Fruit fly (Drosophila melanogaster) whole organism, embryonic: ENCODE results near the gene Tet.

ENCODE experiments used
- CG10267 ChIP-seq: fragments of 200-800 bp; sonication (Bioruptor generic); optimal IDR thresholded peaks from 2 replicates; lab custom pipeline; 2018; ENCODE audit warnings: missing biosample characterization, mild to moderate bottlenecking, missing genetic modification characterization, moderate library complexity
- CG10654 ChIP-seq: fragments of 200-800 bp; sonication (Bioruptor generic); optimal IDR thresholded peaks from 2 replicates; lab custom pipeline; 2016; ENCODE audit warnings: missing biosample characterization, missing genetic modification characterization
- CG12219 ChIP-seq: fragments of 200-800 bp; sonication (Bioruptor generic); optimal IDR thresholded peaks from 3 replicates; lab custom pipeline; 2018; ENCODE audit warnings: missing biosample characterization, mild to moderate bottlenecking, missing genetic modification characterization
- CG12299 ChIP-seq: fragments of 200-800 bp; sonication (Bioruptor generic); optimal IDR thresholded peaks from 2 replicates; lab custom pipeline; 2018; ENCODE audit warnings: missing biosample characterization, mild to moderate bottlenecking, missing genetic modification characterization
- CG14441 ChIP-seq: fragments of 200-800 bp; sonication (Bioruptor generic); IDR thresholded peaks from 2 replicates; pipeline ENCODE4 v1.3.6; 2022; ENCODE audit warnings: missing biosample characterization, missing genetic modification characterization
- CG14667 ChIP-seq: fragments of 200-800 bp; sonication (Bioruptor generic); IDR thresholded peaks from 2 replicates; pipeline ENCODE4 v1.3.6; 2022; ENCODE audit warnings: missing biosample characterization, missing genetic modification characterization
- CG15011 ChIP-seq: fragments of 200-800 bp; sonication (Bioruptor generic); optimal IDR thresholded peaks from 3 replicates; lab custom pipeline; 2018; ENCODE audit warnings: missing biosample characterization, mild to moderate bottlenecking, missing genetic modification characterization
- CG15269 ChIP-seq: fragments of 200-800 bp; sonication (Bioruptor generic); optimal IDR thresholded peaks from 2 replicates; lab custom pipeline; 2018; ENCODE audit warnings: missing biosample characterization, mild to moderate bottlenecking, missing genetic modification characterization, moderate library complexity
- CG15514 ChIP-seq: fragments of 200-800 bp; sonication (Bioruptor generic); optimal IDR thresholded peaks from 3 replicates; lab custom pipeline; 2017; ENCODE audit warnings: missing biosample characterization, missing genetic modification characterization, mild to moderate bottlenecking, moderate library complexity, missing genetic modification reagents
- CG16813 ChIP-seq: fragments of 200-800 bp; sonication (Bioruptor generic); IDR thresholded peaks from 3 replicates; pipeline ENCODE4 v1.3.6; 2022; ENCODE audit warnings: missing biosample characterization, missing genetic modification characterization; ENCODE audit not compliant: partially characterized antibody
- CG16815 ChIP-seq: fragments of 200-800 bp; sonication (Bioruptor generic); optimal IDR thresholded peaks from 3 replicates; lab custom pipeline; 2017; ENCODE audit warnings: missing biosample characterization, mild to moderate bottlenecking, missing genetic modification characterization
- CG1792 ChIP-seq: fragments of 200-800 bp; sonication (Bioruptor generic); optimal IDR thresholded peaks from 2 replicates; lab custom pipeline; 2016; ENCODE audit warnings: missing biosample characterization, missing genetic modification characterization
- CG2889 ChIP-seq: fragments of 200-800 bp; sonication (Bioruptor generic); IDR thresholded peaks from 3 replicates; pipeline ENCODE4 v1.3.6; 2022; ENCODE audit warnings: missing biosample characterization, missing genetic modification characterization
- CG31441 ChIP-seq: fragments of 200-800 bp; sonication (Bioruptor generic); IDR thresholded peaks from 2 replicates; pipeline ENCODE4 v1.3.6; 2022; ENCODE audit warnings: missing biosample characterization, missing genetic modification characterization
- CG4282 ChIP-seq: fragments of 200-800 bp; sonication (Bioruptor generic); optimal IDR thresholded peaks from 2 replicates; lab custom pipeline; 2016; ENCODE audit warnings: missing biosample characterization, missing genetic modification characterization
- CG6175 ChIP-seq: fragments of 200-800 bp; sonication (Bioruptor generic); IDR thresholded peaks from 3 replicates; pipeline ENCODE4 v1.3.6; 2022; ENCODE audit warnings: missing biosample characterization, missing genetic modification characterization
- CG8359 ChIP-seq: fragments of 200-800 bp; sonication (Bioruptor generic); optimal IDR thresholded peaks from 2 replicates; lab custom pipeline; 2017; ENCODE audit warnings: missing biosample characterization, mild to moderate bottlenecking, missing genetic modification characterization, borderline replicate concordance
- Camta ChIP-seq: fragments of 200-800 bp; sonication (Bioruptor generic); optimal IDR thresholded peaks from 2 replicates; lab custom pipeline; 2016; ENCODE audit warnings: missing biosample characterization, missing genetic modification characterization
- D19B ChIP-seq: fragments of 200-800 bp; sonication (Bioruptor generic); optimal IDR thresholded peaks from 2 replicates; lab custom pipeline; 2017; ENCODE audit warnings: missing biosample characterization, mild to moderate bottlenecking, missing genetic modification characterization
- Dfd ChIP-seq, 2 experiments: fragments of >200 bp; optimal IDR thresholded peaks; 2 replicates each; lab custom pipeline; 2017; ENCODE audit warnings: missing biosample characterization in 2 of 2, missing genetic modification characterization in 2 of 2
- Dip2 ChIP-seq: fragments of 200-800 bp; sonication (Bioruptor generic); IDR thresholded peaks from 2 replicates; pipeline ENCODE4 v1.3.6; 2022; ENCODE audit warnings: missing biosample characterization, missing genetic modification characterization
- Drgx ChIP-seq: fragments of 200-800 bp; sonication (Bioruptor generic); IDR thresholded peaks from 2 replicates; pipeline ENCODE4 v1.3.6; 2022; ENCODE audit warnings: missing biosample characterization, missing genetic modification characterization
- Elba2 ChIP-seq: fragments of 200-800 bp; sonication (Bioruptor generic); optimal IDR thresholded peaks from 3 replicates; lab custom pipeline; 2016; ENCODE audit warnings: missing biosample characterization, missing genetic modification characterization
- Hand ChIP-seq: fragments of 200-800 bp; sonication (Bioruptor generic); optimal IDR thresholded peaks from 2 replicates; lab custom pipeline; 2017; ENCODE audit warnings: mild to moderate bottlenecking, missing biosample characterization, missing genetic modification reagents, missing genetic modification characterization
- MBD-R2 ChIP-seq: fragments of 200-800 bp; sonication (Bioruptor generic); IDR thresholded peaks from 2 replicates; pipeline ENCODE4 v1.3.6; 2022; ENCODE audit warnings: missing biosample characterization, missing genetic modification characterization
- Nf-YC ChIP-seq: fragments of 200-800 bp; optimal IDR thresholded peaks from 3 replicates; lab custom pipeline; 2019; ENCODE audit warnings: missing biosample characterization, mild to moderate bottlenecking, missing genetic modification characterization, moderate library complexity
- PHDP ChIP-seq: fragments of 200-800 bp; sonication (Bioruptor generic); optimal IDR thresholded peaks from 3 replicates; lab custom pipeline; 2018; ENCODE audit warnings: missing biosample characterization, mild to moderate bottlenecking, missing genetic modification characterization, moderate library complexity
- Poxn ChIP-seq: fragments of 200-800 bp; sonication (Bioruptor generic); IDR thresholded peaks from 2 replicates; pipeline ENCODE4 v1.3.6; 2022; ENCODE audit warnings: missing biosample characterization, missing genetic modification characterization
- Ptx1 ChIP-seq: fragments of 200-800 bp; sonication (Bioruptor generic); IDR thresholded peaks from 2 replicates; pipeline ENCODE4 v1.3.6; 2022; ENCODE audit warnings: missing biosample characterization, missing genetic modification characterization
- Side ChIP-seq: fragments of 200-800 bp; sonication (Bioruptor generic); optimal IDR thresholded peaks from 2 replicates; lab custom pipeline; 2016; ENCODE audit warnings: missing biosample characterization, missing genetic modification characterization
- Sry-β ChIP-seq: fragments of 200-800 bp; sonication (Bioruptor generic); optimal IDR thresholded peaks from 2 replicates; lab custom pipeline; 2018; ENCODE audit warnings: missing biosample characterization, mild to moderate bottlenecking, missing genetic modification characterization, moderate library complexity
- Ssrp ChIP-seq: fragments of 200-800 bp; sonication (Bioruptor generic); optimal IDR thresholded peaks from 2 replicates; lab custom pipeline; 2018; ENCODE audit warnings: missing biosample characterization, mild to moderate bottlenecking, missing genetic modification characterization, moderate library complexity
- YL-1 ChIP-seq: fragments of 200-800 bp; sonication (Bioruptor generic); optimal IDR thresholded peaks from 3 replicates; lab custom pipeline; 2017; ENCODE audit warnings: missing biosample characterization, mild to moderate bottlenecking, missing genetic modification characterization
- ac ChIP-seq: fragments of 200-800 bp; sonication (Bioruptor generic); optimal IDR thresholded peaks from 3 replicates; lab custom pipeline; 2017; ENCODE audit warnings: missing biosample characterization, mild to moderate bottlenecking, missing genetic modification characterization
- aop ChIP-seq: fragments of 200-800 bp; sonication (Bioruptor generic); IDR thresholded peaks from 2 replicates; pipeline ENCODE4 v1.3.6; 2022; ENCODE audit warnings: missing biosample characterization, missing genetic modification characterization
- btn ChIP-seq: fragments of 200-800 bp; sonication (Bioruptor generic); optimal IDR thresholded peaks from 2 replicates; lab custom pipeline; 2016; ENCODE audit warnings: missing biosample characterization, missing genetic modification characterization
- cas ChIP-seq: fragments of 200-800 bp; sonication (Bioruptor generic); IDR thresholded peaks from 2 replicates; pipeline ENCODE4 v1.3.6; 2022; ENCODE audit warnings: missing biosample characterization, missing genetic modification characterization
- chinmo ChIP-seq: fragments of 200-800 bp; sonication (Bioruptor generic); IDR thresholded peaks from 4 replicates; pipeline ENCODE4 v1.3.6; 2022; ENCODE audit warnings: missing biosample characterization, missing genetic modification characterization; ENCODE audit not compliant: partially characterized antibody
- crc ChIP-seq: fragments of 200-800 bp; sonication (Bioruptor generic); optimal IDR thresholded peaks from 2 replicates; lab custom pipeline; 2016; ENCODE audit warnings: missing biosample characterization, missing genetic modification characterization
- dpn ChIP-seq, 2 experiments: fragments of 200-800 bp; sonication (Bioruptor generic); optimal IDR thresholded peaks; 3 replicates each; lab custom pipeline; 2016; ENCODE audit warnings: missing biosample characterization in 2 of 2, missing genetic modification characterization in 2 of 2
- en ChIP-seq: fragments of 200-800 bp; sonication (Bioruptor generic); optimal IDR thresholded peaks from 2 replicates; lab custom pipeline; 2016; ENCODE audit warnings: missing biosample characterization, missing genetic modification characterization
- gt ChIP-seq: fragments of 200-800 bp; sonication (Bioruptor generic); IDR thresholded peaks from 2 replicates; pipeline ENCODE4 v1.3.6; 2022; ENCODE audit warnings: missing biosample characterization, missing genetic modification characterization
- mld ChIP-seq: fragments of 200-800 bp; sonication (Bioruptor generic); IDR thresholded peaks from 3 replicates; pipeline ENCODE4 v1.3.6; 2022; ENCODE audit warnings: missing biosample characterization, missing genetic modification characterization; ENCODE audit not compliant: partially characterized antibody
- oc ChIP-seq: fragments of 200-800 bp; sonication (Bioruptor generic); optimal IDR thresholded peaks from 2 replicates; lab custom pipeline; 2018; ENCODE audit warnings: missing biosample characterization, mild to moderate bottlenecking, missing genetic modification characterization, moderate library complexity
- pfk ChIP-seq: fragments of 200-800 bp; sonication (Bioruptor generic); optimal IDR thresholded peaks from 2 replicates; lab custom pipeline; 2018; ENCODE audit warnings: missing biosample characterization, mild to moderate bottlenecking, missing genetic modification characterization, moderate library complexity
- sc ChIP-seq, 3 experiments: fragments of >200 bp in 2 of 3; fragments of 200-800 bp in 1 of 3; sonication (Bioruptor generic) in 1 of 3; optimal IDR thresholded peaks; 2 replicates in 2 of 3; 3 replicates in 1 of 3; lab custom pipeline; 2017; ENCODE audit warnings: mild to moderate bottlenecking in 1 of 3, missing biosample characterization in 1 of 3, missing genetic modification characterization in 1 of 3, missing genetic modification reagents in 1 of 3
- sima ChIP-seq: fragments of 200-800 bp; sonication (Bioruptor generic); optimal IDR thresholded peaks from 2 replicates; lab custom pipeline; 2016; ENCODE audit warnings: missing biosample characterization, missing genetic modification characterization
- sug ChIP-seq: fragments of 200-800 bp; optimal IDR thresholded peaks from 2 replicates; lab custom pipeline; 2019; ENCODE audit warnings: missing biosample characterization, mild to moderate bottlenecking, missing genetic modification characterization, moderate library complexity
- tin ChIP-seq: fragments of 200-800 bp; sonication (Bioruptor generic); optimal IDR thresholded peaks from 3 replicates; lab custom pipeline; 2016; ENCODE audit warnings: missing biosample characterization, missing genetic modification characterization
- tup ChIP-seq: fragments of 200-800 bp; sonication (Bioruptor generic); optimal IDR thresholded peaks from 2 replicates; lab custom pipeline; 2016; ENCODE audit warnings: missing biosample characterization, mild to moderate bottlenecking, missing genetic modification characterization, moderate library complexity
- wdn ChIP-seq: fragments of 200-800 bp; sonication (Bioruptor generic); IDR thresholded peaks from 2 replicates; pipeline ENCODE4 v1.3.6; 2022; ENCODE audit warnings: missing biosample characterization, missing genetic modification characterization

Gene Tet

dm6 chr3L:2851771-2852170 lies 27.2 kb downstream of the Tet start (continued):
- no peak for TF ChIP-seq CG15269 (tag; lab: Kevin White, UChicago)
- no peak for TF ChIP-seq CG8359 (GFP tag; lab: Kevin White, UChicago)
- TF ChIP-seq Hand (GFP tag; lab: Kevin White, UChicago), result no peak
- TF ChIP-seq Ssrp (tag; lab: Kevin White, UChicago), result peak; percentile 20
- TF ChIP-seq crc (GFP tag; lab: Kevin White, UChicago), result no peak
- TF ChIP-seq Elba2 (GFP tag; lab: Kevin White, UChicago), result no peak
- TF ChIP-seq mld (GFP tag; lab: Robert Waterston, UW), result no peak
- TF ChIP-seq CG15514 (GFP tag; lab: Kevin White, UChicago), result peak; percentile 81
- peak; percentile 44; the same call in 1 of the 3 replicates for TF ChIP-seq CG6175 (GFP tag; lab: Robert Waterston, UW)
- peak; percentile 41 for TF ChIP-seq CG1792 (GFP tag; lab: Kevin White, UChicago)
- no peak for TF ChIP-seq CG2889
- no peak for TF ChIP-seq tup
- TF ChIP-seq oc, result no peak
- peak; percentile 47 for TF ChIP-seq CG16815 (GFP tag; lab: Kevin White, UChicago)
- peak; percentile 68 for TF ChIP-seq CG16813
- TF ChIP-seq Sry-β (GFP tag; lab: Kevin White, UChicago), result no peak
- TF ChIP-seq Poxn (GFP tag; lab: Robert Waterston, UW), result no peak
- TF ChIP-seq pfk (GFP tag; lab: Kevin White, UChicago), result no peak
- peak; percentile 29; the same call in 1 of the 2 replicates for TF ChIP-seq CG31441 (GFP tag; lab: Robert Waterston, UW)
- TF ChIP-seq Camta, result peak; percentile 75
- peak; percentile 58 for TF ChIP-seq sug (tag; lab: Kevin White, UChicago)
- TF ChIP-seq dpn (GFP tag; optimal IDR thresholded peaks at IDR 0.05; lab: Kevin White, UChicago), result peak; percentile 69 to 77
- no peak for TF ChIP-seq sc (optimal IDR thresholded peaks at IDR 0.05; lab: Kevin White, UChicago)
- TF ChIP-seq sc (GFP tag; optimal IDR thresholded peaks at IDR 0.05; lab: Kevin White, UChicago), result peak; percentile 21
- TF ChIP-seq gt (GFP tag; lab: Robert Waterston, UW), result no peak
- peak; percentile 39 for TF ChIP-seq CG4282 (GFP tag; lab: Kevin White, UChicago)
- TF ChIP-seq CG15011, result no peak
- no peak for TF ChIP-seq Drgx
- no peak for TF ChIP-seq btn (GFP tag; lab: Kevin White, UChicago)
- no peak for TF ChIP-seq YL-1 (GFP tag; lab: Kevin White, UChicago)
- TF ChIP-seq Dip2, result no peak
- no peak for TF ChIP-seq sima (GFP tag; lab: Kevin White, UChicago)
- TF ChIP-seq CG12219 (GFP tag; lab: Kevin White, UChicago), result no peak
- TF ChIP-seq D19B (GFP tag; lab: Kevin White, UChicago), result no peak
- TF ChIP-seq Nf-YC (tag; lab: Kevin White, UChicago), result peak; percentile 3
- TF ChIP-seq cas (GFP tag; lab: Robert Waterston, UW), result peak; percentile 68
- no peak for TF ChIP-seq CG12299 (tag; lab: Kevin White, UChicago)
- TF ChIP-seq Dfd (GFP tag; optimal IDR thresholded peaks at IDR 0.05; lab: Kevin White, UChicago), result no peak
- TF ChIP-seq wdn (GFP tag; lab: Robert Waterston, UW), result no peak
- peak; percentile 51 for TF ChIP-seq CG10654
- TF ChIP-seq CG10267, result peak; percentile 59
- 0 out of 4 replicates have a peak, but pooled peaks have one; percentile 64 for TF ChIP-seq chinmo (GFP tag; lab: Robert Waterston, UW)
- peak; percentile 58 for TF ChIP-seq CG14441
- peak; percentile 81 for TF ChIP-seq tin (GFP tag; lab: Kevin White, UChicago)
- TF ChIP-seq ac, result no peak
- TF ChIP-seq PHDP (tag; lab: Kevin White, UChicago), result peak; percentile 45
- TF ChIP-seq Ptx1, result peak; percentile 67
- no peak; the same call in 1 of the 2 replicates for TF ChIP-seq CG14667 (GFP tag; lab: Robert Waterston, UW)
- TF ChIP-seq Side (GFP tag; lab: Kevin White, UChicago), result peak; percentile 63
- peak; percentile 32; the same call in 1 of the 2 replicates for TF ChIP-seq MBD-R2 (GFP tag; lab: Robert Waterston, UW)
- TF ChIP-seq en (GFP tag; lab: Kevin White, UChicago), result peak; percentile 32
- TF ChIP-seq aop (GFP tag; lab: Robert Waterston, UW), result no peak
